4 worm cellular contexts compared by ENCODE assay signal in genomic region chrX:5661179-5661578, ce11.
TF ChIP-seq lines count a peak whose summit lies in the region.

No protein-coding gene starts in this region.

TF ChIP-seq in whole organism, L1 larva, 84 proteins besides CTCF, POLR2A, EP300 and RAD21:
- TF ChIP-seq nhr-19 (GFP tag; conservative IDR thresholded peaks at IDR 0.05; lab: Robert Waterston, UW) (no peak), xbp-1 (tag; optimal IDR thresholded peaks at IDR 0.05; lab: Kevin White, UChicago) (no peak), pax-3 (tag; optimal IDR thresholded peaks at IDR 0.05; lab: Kevin White, UChicago) (no peak), aha-1 (tag; optimal IDR thresholded peaks at IDR 0.05; lab: Kevin White, UChicago) (no peak), efl-1 (optimal IDR thresholded peaks at IDR 0.05; lab: Kevin White, UChicago) (no peak), efl-1 (GFP tag; optimal IDR thresholded peaks at IDR 0.05 in 1 of 2; lab: Kevin White, UChicago) (peak in 1 of 2 experiments; percentile 28), lin-14 (GFP tag; optimal IDR thresholded peaks at IDR 0.05; lab: Kevin White, UChicago) (peak; percentile 4), pag-3 (tag; optimal IDR thresholded peaks at IDR 0.05; lab: Kevin White, UChicago; ENCODE audit: borderline replicate concordance, insufficient read depth) (peak; percentile 62)

TF ChIP-seq in whole organism, L2 larva, 48 proteins besides CTCF, POLR2A, EP300 and RAD21:
- TF ChIP-seq Y55F3AM.14 (GFP tag; optimal IDR thresholded peaks at IDR 0.05; lab: Kevin White, UChicago) (no peak), elt-3 (tag; optimal IDR thresholded peaks at IDR 0.05; lab: Kevin White, UChicago) (no peak), nhr-25 (tag; optimal IDR thresholded peaks at IDR 0.05; lab: Kevin White, UChicago) (peak; percentile 49), ztf-4 (tag; optimal IDR thresholded peaks at IDR 0.05; lab: Kevin White, UChicago) (no peak), snpc-4 (tag; optimal IDR thresholded peaks at IDR 0.05; lab: Kevin White, UChicago) (no peak)

TF ChIP-seq in whole organism, L3 larva, 47 proteins besides CTCF, POLR2A, EP300 and RAD21:
- TF ChIP-seq nhr-25 (tag; optimal IDR thresholded peaks at IDR 0.05; lab: Kevin White, UChicago), result peak; percentile 70
- no peak for TF ChIP-seq unc-62 (GFP tag; optimal IDR thresholded peaks at IDR 0.05; lab: Kevin White, UChicago)

TF ChIP-seq in whole organism, L4 larva, 104 proteins besides CTCF, POLR2A, EP300 and RAD21:
- TF ChIP-seq hlh-11 (tag; optimal IDR thresholded peaks at IDR 0.05; lab: Kevin White, UChicago) (peak; percentile 30), spr-1 (tag; optimal IDR thresholded peaks at IDR 0.05; lab: Kevin White, UChicago) (peak; percentile 27), unc-130 (GFP tag; optimal IDR thresholded peaks at IDR 0.05; lab: Kevin White, UChicago) (no peak), hmg-1.1 (GFP tag; IDR thresholded peaks at IDR 0.05; lab: Robert Waterston, UW) (no peak), ceh-62 (tag; optimal IDR thresholded peaks at IDR 0.05; lab: Kevin White, UChicago) (no peak), nhr-28 (tag; optimal IDR thresholded peaks at IDR 0.05; lab: Kevin White, UChicago) (no peak), T20F7.1 (GFP tag; optimal IDR thresholded peaks at IDR 0.05; lab: Kevin White, UChicago) (no peak), aly-2 (tag; optimal IDR thresholded peaks at IDR 0.05; lab: Kevin White, UChicago) (no peak), ces-1 (GFP tag; optimal IDR thresholded peaks at IDR 0.05; lab: Kevin White, UChicago) (no peak), nhr-25 (tag; optimal IDR thresholded peaks at IDR 0.05; lab: Kevin White, UChicago; ENCODE audit: borderline replicate concordance, insufficient read depth) (no peak), egl-43 (GFP tag; IDR thresholded peaks at IDR 0.05; lab: Robert Waterston, UW) (no peak), nhr-48 (tag; optimal IDR thresholded peaks at IDR 0.05; lab: Kevin White, UChicago) (peak; percentile 53), R02D3.7 (tag; optimal IDR thresholded peaks at IDR 0.05; lab: Kevin White, UChicago) (no peak), dve-1 (tag; optimal IDR thresholded peaks at IDR 0.05; lab: Kevin White, UChicago; ENCODE audit: insufficient read depth) (no peak), nhr-42 (GFP tag; IDR thresholded peaks at IDR 0.05; lab: Robert Waterston, UW) (no peak), vab-7 (GFP tag; IDR thresholded peaks at IDR 0.05; lab: Robert Waterston, UW) (no peak), saeg-2 (GFP tag; IDR thresholded peaks at IDR 0.05; lab: Robert Waterston, UW) (no peak), mxl-3 (GFP tag; optimal IDR thresholded peaks at IDR 0.05; lab: Kevin White, UChicago) (peak; percentile 51), Y105C5A.15 (GFP tag; IDR thresholded peaks at IDR 0.05; lab: Robert Waterston, UW) (no peak), lin-1 (GFP tag; IDR thresholded peaks at IDR 0.05; lab: Robert Waterston, UW) (no peak)
